Worm (Caenorhabditis elegans) whole organism, late embryonic: Measurements from ENCODE around the gene D2089.3.

Experiments
- C08G9.2 ChIP-seq: sonication (generic microtip); optimal IDR thresholded peaks from 2 replicates; lab custom pipeline; 2016; ENCODE audit warnings: mild to moderate bottlenecking, missing genetic modification characterization, moderate library complexity, missing compliant biosample characterization
- C38D4.7 ChIP-seq: fragments of 200-800 bp; sonication (Bioruptor generic); optimal IDR thresholded peaks from 2 replicates; lab custom pipeline; 2018; ENCODE audit warnings: mild to moderate bottlenecking, missing genetic modification characterization, moderate library complexity, missing compliant biosample characterization
- ama-1 ChIP-seq: fragments of 150-350 bp; optimal IDR thresholded peaks from 2 replicates; lab custom pipeline; 2014
- ceh-18 ChIP-seq: sonication (generic microtip); optimal IDR thresholded peaks from 2 replicates; lab custom pipeline; 2016; ENCODE audit warnings: missing genetic modification characterization, missing compliant biosample characterization
- ceh-19 ChIP-seq: fragments of 200-800 bp; sonication (Bioruptor generic); optimal IDR thresholded peaks from 2 replicates; lab custom pipeline; 2018; ENCODE audit warnings: mild to moderate bottlenecking, missing genetic modification characterization, missing compliant biosample characterization
- ceh-24 ChIP-seq: sonication (generic microtip); optimal IDR thresholded peaks from 2 replicates; lab custom pipeline; 2016; ENCODE audit warnings: mild to moderate bottlenecking, missing genetic modification characterization, missing compliant biosample characterization
- ceh-30 ChIP-seq: fragments of 150-350 bp; optimal IDR thresholded peaks from 2 replicates; lab custom pipeline; 2014; ENCODE audit warnings: missing biosample characterization, missing genetic modification characterization
- ceh-31 ChIP-seq: sonication (generic microtip); optimal IDR thresholded peaks from 2 replicates; lab custom pipeline; 2016; ENCODE audit warnings: missing genetic modification characterization, missing compliant biosample characterization
- ceh-34 ChIP-seq: sonication (generic microtip); optimal IDR thresholded peaks from 2 replicates; lab custom pipeline; 2016; ENCODE audit warnings: mild to moderate bottlenecking, missing genetic modification characterization, missing compliant biosample characterization
- ceh-45 ChIP-seq: fragments of 200-800 bp; sonication (Bioruptor generic); IDR thresholded peaks from 2 replicates; pipeline ENCODE4 v1.3.6; 2022; ENCODE audit warnings: missing genetic modification reagents, missing genetic modification characterization, missing compliant biosample characterization
- ceh-48 ChIP-seq: sonication (generic microtip); optimal IDR thresholded peaks from 2 replicates; lab custom pipeline; 2016; ENCODE audit warnings: missing genetic modification characterization, inconsistent platforms, missing compliant biosample characterization
- dmd-4 ChIP-seq: sonication (generic microtip); optimal IDR thresholded peaks from 2 replicates; lab custom pipeline; 2016; ENCODE audit warnings: borderline replicate concordance, missing genetic modification characterization, missing compliant biosample characterization
- elt-2 ChIP-seq: sonication (generic microtip); optimal IDR thresholded peaks from 2 replicates; lab custom pipeline; 2016; ENCODE audit warnings: missing genetic modification reagents, missing genetic modification characterization, missing compliant biosample characterization
- elt-4 ChIP-seq: sonication (generic microtip); optimal IDR thresholded peaks from 2 replicates; lab custom pipeline; 2016; ENCODE audit warnings: missing genetic modification characterization, missing compliant biosample characterization
- eyg-1 ChIP-seq: sonication (generic microtip); optimal IDR thresholded peaks from 2 replicates; lab custom pipeline; 2016; ENCODE audit warnings: missing genotype, missing genetic modification characterization, missing compliant biosample characterization
- fax-1 ChIP-seq: sonication (generic microtip); optimal IDR thresholded peaks from 2 replicates; lab custom pipeline; 2016; ENCODE audit warnings: missing genotype, missing genetic modification characterization, missing compliant biosample characterization
- hlh-13 ChIP-seq: fragments of 200-800 bp; sonication (Bioruptor generic); optimal IDR thresholded peaks from 2 replicates; lab custom pipeline; 2018; ENCODE audit warnings: mild to moderate bottlenecking, missing genetic modification characterization, missing compliant biosample characterization
- hlh-6 ChIP-seq: sonication (generic microtip); optimal IDR thresholded peaks from 2 replicates; lab custom pipeline; 2016; ENCODE audit warnings: missing genotype, missing genetic modification characterization, missing compliant biosample characterization
- mec-3 ChIP-seq: sonication (generic microtip); optimal IDR thresholded peaks from 2 replicates; lab custom pipeline; 2016; ENCODE audit warnings: borderline replicate concordance, missing genetic modification characterization, missing compliant biosample characterization
- nfya-1 ChIP-seq: sonication (generic microtip); optimal IDR thresholded peaks from 2 replicates; lab custom pipeline; 2017; ENCODE audit warnings: missing genetic modification characterization, mild to moderate bottlenecking, missing compliant biosample characterization, antibody characterized with exemption, moderate library complexity
- nhr-232 ChIP-seq: sonication (generic microtip); optimal IDR thresholded peaks from 2 replicates; lab custom pipeline; 2016; ENCODE audit warnings: missing genetic modification characterization, missing compliant biosample characterization
- npax-4 ChIP-seq: sonication (generic microtip); optimal IDR thresholded peaks from 2 replicates; lab custom pipeline; 2016; ENCODE audit warnings: missing genetic modification characterization, missing compliant biosample characterization
- pha-2 ChIP-seq: sonication (generic microtip); optimal IDR thresholded peaks from 2 replicates; lab custom pipeline; 2017; ENCODE audit warnings: mild to moderate bottlenecking, missing genetic modification characterization, missing compliant biosample characterization
- pha-4 ChIP-seq: fragments of 150-350 bp; optimal IDR thresholded peaks from 2 replicates; lab custom pipeline; 2018; ENCODE audit warnings: missing biosample characterization, missing genetic modification reagents, missing genetic modification characterization
- pqm-1 ChIP-seq: sonication (generic microtip); optimal IDR thresholded peaks from 2 replicates; lab custom pipeline; 2016; ENCODE audit warnings: missing genetic modification characterization, missing compliant biosample characterization
- ref-2 ChIP-seq: sonication (generic microtip); optimal IDR thresholded peaks from 2 replicates; lab custom pipeline; 2016; ENCODE audit warnings: missing genetic modification characterization, missing compliant biosample characterization
- sox-2 ChIP-seq: fragments of 200-800 bp; sonication (Bioruptor generic); IDR thresholded peaks from 2 replicates; pipeline ENCODE4 v1.3.6; 2022; ENCODE audit warnings: missing genetic modification reagents, missing genetic modification characterization, missing compliant biosample characterization
- syd-9 ChIP-seq: sonication (generic microtip); optimal IDR thresholded peaks from 2 replicates; lab custom pipeline; 2016; ENCODE audit warnings: mild to moderate bottlenecking, missing genetic modification characterization, moderate library complexity, missing compliant biosample characterization
- tbx-2 ChIP-seq: sonication (generic microtip); optimal IDR thresholded peaks from 2 replicates; lab custom pipeline; 2016; ENCODE audit warnings: missing genetic modification characterization, missing compliant biosample characterization
- tbx-7 ChIP-seq: sonication (generic microtip); optimal IDR thresholded peaks from 2 replicates; lab custom pipeline; 2016; ENCODE audit warnings: missing genotype, missing genetic modification characterization, missing compliant biosample characterization
- unc-3 ChIP-seq, 2 experiments: fragments of 200-800 bp in 1 of 2; sonication (Bioruptor generic) in 1 of 2; sonication (generic microtip) in 1 of 2; conservative IDR thresholded peaks in 1 of 2; optimal IDR thresholded peaks in 1 of 2; 2 replicates each; pipeline versions ENCODE4 v1.3.6 to Lab custom; 2016 to 2022; ENCODE audit warnings: missing compliant biosample characterization in 2 of 2, missing genetic modification characterization in 2 of 2, missing genetic modification reagents in 1 of 2
- unc-42 ChIP-seq: sonication (generic microtip); optimal IDR thresholded peaks from 2 replicates; lab custom pipeline; 2016; ENCODE audit warnings: missing genotype, missing genetic modification characterization, missing compliant biosample characterization

D2089.3 gene

ce11 chrII:10660892-10661291 is 4.0 kb downstream of the D2089.3 start, which contains the start of gene marc-2:
TSS of gene marc-2 (minus strand) at chrII:10660992.
- TF ChIP-seq ama-1 (lab: Kevin White, UChicago) (no peak), fax-1 (tag; lab: Kevin White, UChicago) (no peak), pqm-1 (tag; lab: Kevin White, UChicago) (no peak), syd-9 (tag; lab: Kevin White, UChicago) (no peak), ceh-24 (tag; lab: Kevin White, UChicago) (no peak), C08G9.2 (no peak)

DNA sequence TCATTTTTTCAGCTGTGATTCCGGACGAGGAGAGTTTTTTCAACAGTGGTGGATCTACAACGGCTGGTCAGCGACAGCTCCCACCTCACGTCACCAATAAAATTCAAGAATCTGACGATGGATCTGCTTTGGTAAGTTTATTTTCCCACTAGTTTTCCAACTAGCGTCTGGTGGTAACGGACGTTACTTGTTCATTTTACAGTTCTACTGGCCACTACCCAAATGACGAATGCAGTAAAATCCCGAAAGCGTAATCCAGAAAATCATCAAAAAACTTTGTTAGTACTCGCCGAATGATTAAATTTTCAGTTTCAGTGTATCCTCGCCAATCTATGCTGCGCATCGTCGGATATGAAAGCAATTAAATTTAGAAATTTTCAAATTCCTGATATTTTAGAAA is 5.3 kb downstream of the D2089.3 start:
- TF ChIP-seq ceh-31 (no peak), hlh-6 (tag; lab: Kevin White, UChicago) (no peak), mec-3 (tag; lab: Kevin White, UChicago) (no peak), pha-4 (tag; lab: Kevin White, UChicago) (no peak), ceh-34 (tag; lab: Kevin White, UChicago) (no peak), eyg-1 (tag; lab: Kevin White, UChicago) (no peak), nfya-1 (tag; lab: Kevin White, UChicago) (no peak), unc-42 (tag; lab: Kevin White, UChicago) (no peak), hlh-13 (GFP tag; lab: Kevin White, UChicago) (no peak), nhr-232 (no peak), unc-3 (GFP tag; conservative IDR thresholded peaks at IDR 0.05; lab: Robert Waterston, UW) (no peak), unc-3 (tag; optimal IDR thresholded peaks at IDR 0.05; lab: Kevin White, UChicago) (no peak), ref-2 (no peak), ceh-45 (GFP tag; lab: Robert Waterston, UW) (no peak), ceh-30 (tag; lab: Kevin White, UChicago) (no peak), tbx-7 (tag; lab: Kevin White, UChicago) (no peak), dmd-4 (tag; lab: Kevin White, UChicago) (no peak), ceh-48 (no peak), tbx-2 (tag; lab: Kevin White, UChicago) (no peak), pha-2 (tag; lab: Kevin White, UChicago) (no peak)

DNA sequence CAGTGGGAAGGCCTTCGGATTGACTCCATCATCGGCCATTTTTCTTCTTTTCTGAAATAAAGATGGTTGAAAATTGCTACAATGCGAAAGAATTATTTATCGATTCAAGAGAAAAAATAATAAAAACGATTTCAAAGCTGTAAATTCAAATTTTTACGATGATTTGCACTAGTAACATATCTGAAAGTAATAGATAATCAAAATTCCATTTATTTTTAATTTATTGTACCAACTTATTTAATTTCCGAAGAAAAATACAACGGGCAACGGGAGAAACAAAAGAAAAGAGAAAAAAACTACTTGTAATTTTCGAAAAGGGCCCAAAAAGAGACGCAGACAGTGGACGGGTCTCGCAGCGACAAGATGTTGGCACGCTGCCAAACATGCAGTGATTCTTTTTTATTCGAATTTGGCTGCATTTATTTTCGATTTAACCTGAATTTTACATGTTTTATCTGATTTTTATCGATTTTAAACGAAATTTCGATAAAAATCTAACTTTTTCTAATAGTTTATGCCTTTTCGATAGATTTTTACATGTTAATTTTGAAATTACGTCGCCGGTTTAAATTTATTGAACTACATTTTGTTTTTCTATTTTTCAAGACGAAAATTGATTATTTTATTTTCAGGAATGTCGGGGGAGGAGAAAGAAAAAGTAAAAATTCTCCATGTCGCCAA is 6.2 kb downstream of the D2089.3 start, which contains the start of the genes snu-13 and rsp-7:
Gene snu-13, minus strand, starts transcription at position 51 of the 681 bp plus-strand sequence.
Gene rsp-7, plus strand, starts transcription at position 631 of the 681 bp plus-strand sequence.
- TF ChIP-seq sox-2 (GFP tag; lab: Robert Waterston, UW) = 0 out of 2 replicates have a peak, but pooled peaks have one; percentile 2
- peak; percentile 12 for TF ChIP-seq ceh-31
- TF ChIP-seq elt-4 (tag; lab: Kevin White, UChicago) = no peak
- no peak for TF ChIP-seq syd-9 (tag; lab: Kevin White, UChicago)
- TF ChIP-seq ceh-18 = peak; percentile 7
- peak; percentile 14 for TF ChIP-seq unc-42 (tag; lab: Kevin White, UChicago)
- no peak for TF ChIP-seq npax-4 (tag; lab: Kevin White, UChicago)
- no peak for TF ChIP-seq C38D4.7 (GFP tag; lab: Kevin White, UChicago)
- TF ChIP-seq nfya-1 (tag; lab: Kevin White, UChicago) = peak; percentile 49
- TF ChIP-seq ama-1 (lab: Kevin White, UChicago) = no peak
- TF ChIP-seq elt-2 (tag; lab: Kevin White, UChicago) = peak; percentile 8
- peak; percentile 4 for TF ChIP-seq tbx-2 (tag; lab: Kevin White, UChicago)
- no peak for TF ChIP-seq ceh-19 (GFP tag; lab: Kevin White, UChicago)

ce11 chrII:10657632-10658108 is 7.3 kb downstream of the D2089.3 start, which contains the start of gene lact-3:
TSS of gene lact-3 (minus strand) at chrII:10657682.
- TF ChIP-seq unc-42 (tag; lab: Kevin White, UChicago) (no peak), elt-2 (tag; lab: Kevin White, UChicago) (peak; percentile 31)
